Fruit fly (Drosophila melanogaster): Measurements from ENCODE around the gene Tbcd.

dm6 chr2L:2184129-2184528 is 36.8 kb downstream of the Tbcd start:
- no peak for TF ChIP-seq Sin3A (optimal IDR thresholded peaks at IDR 0.05)
- no peak for TF ChIP-seq psq (optimal IDR thresholded peaks at IDR 0.05)
- TF ChIP-seq ttk (optimal IDR thresholded peaks at IDR 0.05): no peak
- TF ChIP-seq h (optimal IDR thresholded peaks at IDR 0.05): no peak

Measured in Kc167 (cell line).